Worm (Caenorhabditis elegans) whole organism, late embryonic: ENCODE data around the gene T02G5.3.
A peak's percentile ranks its signal among the peaks of the same experiment; 100 is the strongest.
"Not testable (repeated sequence)": the region's sequence is repeated elsewhere in the genome, so short reads cannot be mapped to it uniquely, and the experiment has no call there.

ENCODE experiments used
- C08G9.2 ChIP-seq: sonication (generic microtip); optimal IDR thresholded peaks from 2 replicates; lab custom pipeline; 2016; ENCODE audit warnings: mild to moderate bottlenecking, missing genetic modification characterization, moderate library complexity, missing compliant biosample characterization
- F13H6.1 ChIP-seq: sonication (generic microtip); optimal IDR thresholded peaks from 2 replicates; lab custom pipeline; 2016; ENCODE audit warnings: missing genetic modification characterization, missing compliant biosample characterization
- ceh-18 ChIP-seq: sonication (generic microtip); optimal IDR thresholded peaks from 2 replicates; lab custom pipeline; 2016; ENCODE audit warnings: missing genetic modification characterization, missing compliant biosample characterization
- ceh-31 ChIP-seq: sonication (generic microtip); optimal IDR thresholded peaks from 2 replicates; lab custom pipeline; 2016; ENCODE audit warnings: missing genetic modification characterization, missing compliant biosample characterization
- ceh-34 ChIP-seq: sonication (generic microtip); optimal IDR thresholded peaks from 2 replicates; lab custom pipeline; 2016; ENCODE audit warnings: mild to moderate bottlenecking, missing genetic modification characterization, missing compliant biosample characterization
- ceh-45 ChIP-seq: fragments of 200-800 bp; sonication (Bioruptor generic); IDR thresholded peaks from 2 replicates; pipeline ENCODE4 v1.3.6; 2022; ENCODE audit warnings: missing genetic modification reagents, missing genetic modification characterization, missing compliant biosample characterization
- ceh-48 ChIP-seq: sonication (generic microtip); optimal IDR thresholded peaks from 2 replicates; lab custom pipeline; 2016; ENCODE audit warnings: missing genetic modification characterization, inconsistent platforms, missing compliant biosample characterization
- ceh-6 ChIP-seq: fragments of 200-800 bp; sonication (Bioruptor generic); optimal IDR thresholded peaks from 2 replicates; lab custom pipeline; 2018; ENCODE audit warnings: mild to moderate bottlenecking, missing genetic modification characterization, missing compliant biosample characterization
- dmd-4 ChIP-seq: sonication (generic microtip); optimal IDR thresholded peaks from 2 replicates; lab custom pipeline; 2016; ENCODE audit warnings: borderline replicate concordance, missing genetic modification characterization, missing compliant biosample characterization
- dve-1 ChIP-seq: sonication (generic microtip); optimal IDR thresholded peaks from 2 replicates; lab custom pipeline; 2017; ENCODE audit warnings: antibody characterized with exemption, mild to moderate bottlenecking, missing genetic modification characterization, missing compliant biosample characterization
- elt-2 ChIP-seq: sonication (generic microtip); optimal IDR thresholded peaks from 2 replicates; lab custom pipeline; 2016; ENCODE audit warnings: missing genetic modification reagents, missing genetic modification characterization, missing compliant biosample characterization
- ets-4 ChIP-seq: sonication (generic microtip); optimal IDR thresholded peaks from 2 replicates; lab custom pipeline; 2016; ENCODE audit warnings: missing genetic modification characterization, missing compliant biosample characterization
- fkh-10 ChIP-seq: fragments of 150-350 bp; optimal IDR thresholded peaks from 2 replicates; lab custom pipeline; 2014; ENCODE audit warnings: missing biosample characterization, missing genetic modification reagents, missing genetic modification characterization
- madf-2 ChIP-seq: sonication (generic microtip); optimal IDR thresholded peaks from 2 replicates; lab custom pipeline; 2017; ENCODE audit warnings: missing genetic modification characterization, missing compliant biosample characterization
- mec-3 ChIP-seq: sonication (generic microtip); optimal IDR thresholded peaks from 2 replicates; lab custom pipeline; 2016; ENCODE audit warnings: borderline replicate concordance, missing genetic modification characterization, missing compliant biosample characterization
- nfya-1 ChIP-seq: sonication (generic microtip); optimal IDR thresholded peaks from 2 replicates; lab custom pipeline; 2017; ENCODE audit warnings: missing genetic modification characterization, mild to moderate bottlenecking, missing compliant biosample characterization, antibody characterized with exemption, moderate library complexity
- npax-4 ChIP-seq: sonication (generic microtip); optimal IDR thresholded peaks from 2 replicates; lab custom pipeline; 2016; ENCODE audit warnings: missing genetic modification characterization, missing compliant biosample characterization
- odd-2 ChIP-seq: sonication (generic microtip); optimal IDR thresholded peaks from 2 replicates; lab custom pipeline; 2017; ENCODE audit warnings: antibody characterized with exemption, mild to moderate bottlenecking, missing genetic modification characterization, missing compliant biosample characterization
- pat-9 ChIP-seq: fragments of 200-800 bp; sonication (Bioruptor generic); optimal IDR thresholded peaks from 2 replicates; lab custom pipeline; 2018; ENCODE audit warnings: mild to moderate bottlenecking, missing genetic modification characterization, moderate library complexity, missing compliant biosample characterization
- pha-2 ChIP-seq: sonication (generic microtip); optimal IDR thresholded peaks from 2 replicates; lab custom pipeline; 2017; ENCODE audit warnings: mild to moderate bottlenecking, missing genetic modification characterization, missing compliant biosample characterization
- pha-4 ChIP-seq: fragments of 150-350 bp; optimal IDR thresholded peaks from 2 replicates; lab custom pipeline; 2018; ENCODE audit warnings: missing biosample characterization, missing genetic modification reagents, missing genetic modification characterization
- pqm-1 ChIP-seq: sonication (generic microtip); optimal IDR thresholded peaks from 2 replicates; lab custom pipeline; 2016; ENCODE audit warnings: missing genetic modification characterization, missing compliant biosample characterization
- pros-1 ChIP-seq: fragments of 150-350 bp; optimal IDR thresholded peaks from 2 replicates; lab custom pipeline; 2014; ENCODE audit warnings: missing biosample characterization, missing genetic modification reagents, missing genetic modification characterization
- rnt-1 ChIP-seq: sonication (generic microtip); optimal IDR thresholded peaks from 2 replicates; lab custom pipeline; 2016; ENCODE audit warnings: missing genetic modification characterization, missing compliant biosample characterization
- sdc-2 ChIP-seq: sonication (generic microtip); optimal IDR thresholded peaks from 2 replicates; lab custom pipeline; 2016; ENCODE audit warnings: missing genotype, missing genetic modification characterization, missing compliant biosample characterization
- sox-2 ChIP-seq: fragments of 200-800 bp; sonication (Bioruptor generic); IDR thresholded peaks from 2 replicates; pipeline ENCODE4 v1.3.6; 2022; ENCODE audit warnings: missing genetic modification reagents, missing genetic modification characterization, missing compliant biosample characterization
- sox-4 ChIP-seq: sonication (generic microtip); optimal IDR thresholded peaks from 2 replicates; lab custom pipeline; 2017; ENCODE audit warnings: mild to moderate bottlenecking, missing genetic modification characterization, inconsistent platforms, missing compliant biosample characterization
- syd-9 ChIP-seq: sonication (generic microtip); optimal IDR thresholded peaks from 2 replicates; lab custom pipeline; 2016; ENCODE audit warnings: mild to moderate bottlenecking, missing genetic modification characterization, moderate library complexity, missing compliant biosample characterization
- unc-42 ChIP-seq: sonication (generic microtip); optimal IDR thresholded peaks from 2 replicates; lab custom pipeline; 2016; ENCODE audit warnings: missing genotype, missing genetic modification characterization, missing compliant biosample characterization
- unc-86 ChIP-seq: sonication (generic microtip); optimal IDR thresholded peaks from 2 replicates; lab custom pipeline; 2016; ENCODE audit warnings: missing genetic modification characterization, missing compliant biosample characterization

T02G5.3 gene

DNA sequence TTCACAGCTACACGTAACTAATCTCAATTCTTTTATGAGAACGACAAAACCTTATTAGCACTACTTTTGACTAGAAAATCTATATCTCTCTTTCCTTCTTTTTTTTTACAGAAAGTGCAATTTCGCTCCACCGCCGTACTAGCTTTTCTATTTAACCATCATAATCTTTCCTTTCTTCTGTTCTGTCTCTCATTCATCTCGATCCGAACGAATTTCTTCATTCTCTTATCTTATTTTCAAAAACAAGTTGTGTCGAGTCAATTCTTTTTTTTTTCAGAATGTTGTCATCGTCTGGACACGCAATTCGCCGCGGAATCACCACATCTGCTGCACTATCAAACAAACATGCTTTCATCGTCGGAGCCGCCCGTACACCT lies 19.7 kb upstream of the T02G5.3 start, which contains the start of gene kat-1:
TSS of gene kat-1 (plus strand) at position 278 of the 377 bp plus-strand sequence.
- TF ChIP-seq pha-2, result no peak
- TF ChIP-seq sox-4, result no peak
- TF ChIP-seq odd-2 (tag; lab: Kevin White, UChicago), result no peak
- TF ChIP-seq ceh-48 (tag; lab: Kevin White, UChicago), result no peak
- TF ChIP-seq nfya-1, result no peak
- TF ChIP-seq fkh-10 (GFP tag; lab: Kevin White, UChicago), result no peak
- TF ChIP-seq F13H6.1 (tag; lab: Kevin White, UChicago), result no peak
- TF ChIP-seq, all 69 proteins: peak for 0

DNA sequence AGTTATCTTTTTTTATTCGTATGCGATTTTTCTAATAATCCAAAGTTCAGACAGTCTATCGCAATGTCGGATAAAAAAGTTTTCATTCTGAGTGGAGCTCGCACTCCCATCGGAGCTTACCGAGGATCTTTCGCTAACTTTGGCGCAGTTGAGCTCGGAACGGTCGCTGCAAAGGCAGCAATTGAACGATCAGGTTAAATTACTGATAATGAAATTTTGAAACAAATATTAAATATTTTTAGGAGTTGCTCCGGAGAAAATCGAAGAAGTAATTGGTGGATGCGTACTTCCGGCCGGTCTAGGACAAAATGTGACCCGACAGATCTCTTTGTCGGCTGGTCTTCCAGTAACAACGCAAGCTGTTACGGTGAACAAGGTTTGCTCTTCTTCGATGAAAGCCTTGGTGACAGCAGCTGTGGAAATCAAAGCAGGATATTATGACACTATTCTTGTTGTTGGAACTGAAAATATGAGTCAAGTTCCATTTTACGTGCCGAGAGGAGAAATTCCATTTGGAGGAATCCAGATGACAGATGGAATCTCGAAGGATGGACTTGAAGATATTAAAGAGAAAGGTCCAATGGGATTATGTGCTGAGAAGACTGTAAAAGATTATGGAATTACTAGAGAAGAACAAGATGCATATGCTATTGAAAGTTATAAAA lies 17.5 kb upstream of the T02G5.3 start, which contains the start of gene T02G5.7:
TSS of gene T02G5.7 (plus strand) at position 51 of the 665 bp plus-strand sequence.
- no peak for TF ChIP-seq ceh-34 (tag; lab: Kevin White, UChicago)
- TF ChIP-seq sox-2 (GFP tag; lab: Robert Waterston, UW), result no peak
- TF ChIP-seq elt-2 (tag; lab: Kevin White, UChicago), result no peak
- no peak for TF ChIP-seq rnt-1 (tag; lab: Kevin White, UChicago)
- no peak for TF ChIP-seq C08G9.2 (tag; lab: Kevin White, UChicago)

DNA sequence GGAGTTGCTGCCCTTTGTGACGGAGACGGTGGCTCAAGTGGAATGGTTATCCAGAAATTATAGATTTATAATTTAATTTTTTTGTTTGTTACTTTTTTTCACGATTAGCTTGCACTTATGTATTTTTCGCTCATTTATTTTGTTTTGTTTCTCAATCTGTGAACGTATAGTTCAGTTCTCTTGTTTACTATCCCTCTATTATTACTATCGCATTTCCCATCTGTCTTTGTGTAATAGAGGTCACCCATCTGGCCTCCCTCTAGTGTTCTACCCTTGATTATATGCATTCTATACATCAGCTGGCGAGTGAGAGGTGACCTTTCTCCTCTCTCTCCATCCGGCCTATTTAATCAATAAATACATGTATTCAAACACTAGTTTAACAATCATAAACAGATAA lies 9.2 kb upstream of the T02G5.3 start, which contains the start of the genes T02G5.14 and T02G5.15:
TSS of gene T02G5.14 (plus strand) at position 301 of the 400 bp plus-strand sequence.
TSS of gene T02G5.15 (plus strand) at position 301 of the 400 bp plus-strand sequence.
- not testable (repeated sequence) for TF ChIP-seq madf-2 (tag; lab: Kevin White, UChicago); pat-9 (tag; lab: Kevin White, UChicago); unc-86

DNA sequence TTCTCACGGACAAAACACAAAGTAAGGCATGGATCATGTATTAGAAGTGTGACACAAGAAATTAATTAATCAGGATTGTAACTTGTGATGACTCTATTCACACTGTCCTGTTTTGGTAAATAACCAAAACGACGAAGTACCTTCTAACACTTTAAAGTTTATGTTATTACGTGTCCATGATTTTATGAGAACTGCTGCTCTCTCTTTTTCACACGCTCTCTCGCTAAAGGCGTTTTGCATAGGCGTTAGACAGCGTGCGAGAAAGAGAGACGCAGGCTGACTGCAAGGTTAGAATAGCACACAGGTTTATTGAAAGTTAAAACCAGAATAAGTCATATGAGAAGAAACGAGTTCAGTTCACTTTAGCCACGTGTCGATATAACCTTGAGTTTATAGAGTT lies 3.1 kb upstream of the T02G5.3 start:
- TF ChIP-seq unc-86 (no peak), unc-42 (tag; lab: Kevin White, UChicago) (peak; percentile 39), sdc-2 (tag; lab: Kevin White, UChicago) (no peak), ceh-31 (tag; lab: Kevin White, UChicago) (no peak)

DNA sequence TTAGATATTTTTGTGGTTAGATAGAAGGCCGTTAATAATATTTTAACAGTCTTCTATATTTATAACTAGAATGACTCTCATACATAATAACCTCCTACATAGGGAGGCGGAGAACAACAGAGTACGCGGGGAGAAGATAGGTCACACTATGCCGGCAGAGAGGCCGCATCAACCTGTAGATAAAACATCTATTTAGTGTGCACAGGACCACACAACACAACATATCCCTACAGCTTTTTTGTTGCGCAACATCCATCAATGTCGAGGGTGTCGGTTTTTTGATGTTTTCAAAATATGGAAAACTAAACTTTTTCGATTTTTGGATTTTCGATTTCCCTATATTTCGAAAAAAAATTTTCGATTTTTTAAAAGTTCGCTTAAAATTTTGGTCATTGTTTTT lies 2.3 kb upstream of the T02G5.3 start:
- no peak for TF ChIP-seq npax-4 (tag; lab: Kevin White, UChicago)

DNA sequence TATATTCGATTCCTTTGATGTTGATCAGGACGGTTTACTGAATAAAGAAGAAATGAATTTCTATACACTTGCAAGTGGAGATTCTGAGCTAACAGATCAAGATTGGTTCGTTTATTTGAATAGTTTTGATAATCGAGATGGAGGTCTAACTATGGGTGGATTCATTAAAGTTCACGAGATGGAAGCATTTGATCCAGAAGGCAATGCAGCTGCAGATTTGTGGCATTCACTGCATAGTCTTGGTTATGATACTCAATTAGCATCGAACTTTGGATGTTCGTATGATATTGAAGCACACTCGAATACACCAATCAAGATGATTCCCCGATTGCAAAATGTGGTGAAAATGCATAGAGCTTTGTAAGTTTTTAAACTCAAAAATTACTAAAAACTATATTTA lies 2.8 kb downstream of the T02G5.3 start:
- TF ChIP-seq pros-1 (no peak), pqm-1 (tag; lab: Kevin White, UChicago) (no peak), pat-9 (tag; lab: Kevin White, UChicago) (no peak), ceh-48 (tag; lab: Kevin White, UChicago) (no peak), ets-4 (tag; lab: Kevin White, UChicago) (no peak), syd-9 (no peak), ceh-18 (tag; lab: Kevin White, UChicago) (no peak), dve-1 (tag; lab: Kevin White, UChicago) (no peak), C08G9.2 (tag; lab: Kevin White, UChicago) (no peak), mec-3 (tag; lab: Kevin White, UChicago) (no peak), dmd-4 (tag; lab: Kevin White, UChicago) (no peak), ceh-45 (GFP tag; lab: Robert Waterston, UW) (no peak), ceh-31 (tag; lab: Kevin White, UChicago) (no peak), pha-4 (tag; lab: Kevin White, UChicago) (no peak), ceh-6 (GFP tag; lab: Kevin White, UChicago) (no peak)
